Worm (Caenorhabditis elegans) whole organism, L3 larva: ENCODE results near the gene try-1.
A peak's percentile ranks its signal among the peaks of the same experiment; 100 is the strongest.

Source experiments
- R02D3.7 ChIP-seq: fragments of 150-350 bp; optimal IDR thresholded peaks from 2 replicates; lab custom pipeline; 2014; ENCODE audit warnings: missing biosample characterization, missing genetic modification characterization
- ZK546.5 ChIP-seq: sonication (generic microtip); optimal IDR thresholded peaks from 2 replicates; lab custom pipeline; 2017; ENCODE audit warnings: missing biosample characterization, missing genetic modification characterization
- aly-2 ChIP-seq: fragments of 150-350 bp; optimal IDR thresholded peaks from 2 replicates; lab custom pipeline; 2014; ENCODE audit warnings: missing biosample characterization, missing genetic modification characterization
- ama-1 ChIP-seq: fragments of 150-350 bp; optimal IDR thresholded peaks from 2 replicates; lab custom pipeline; 2018
- ceh-16 ChIP-seq: sonication (generic microtip); optimal IDR thresholded peaks from 2 replicates; lab custom pipeline; 2017; ENCODE audit warnings: missing biosample characterization, missing genetic modification characterization
- ceh-28 ChIP-seq: fragments of 150-350 bp; optimal IDR thresholded peaks from 2 replicates; lab custom pipeline; 2014; ENCODE audit warnings: missing biosample characterization, missing genetic modification reagents, missing genetic modification characterization
- ceh-82 ChIP-seq: fragments of 150-350 bp; optimal IDR thresholded peaks from 2 replicates; lab custom pipeline; 2014; ENCODE audit warnings: missing biosample characterization, missing genetic modification characterization
- daf-12 ChIP-seq: fragments of 150-350 bp; optimal IDR thresholded peaks from 2 replicates; lab custom pipeline; 2014; ENCODE audit warnings: missing biosample characterization, missing genetic modification reagents, missing genetic modification characterization
- egl-27 ChIP-seq: sonication (generic microtip); optimal IDR thresholded peaks from 4 replicates; lab custom pipeline; 2017; ENCODE audit warnings: missing biosample characterization, missing genetic modification reagents, missing genetic modification characterization
- egl-5 ChIP-seq: fragments of 150-350 bp; optimal IDR thresholded peaks from 2 replicates; lab custom pipeline; 2017; ENCODE audit warnings: missing biosample characterization, missing genetic modification reagents, missing genetic modification characterization, inconsistent platforms
- elt-1 ChIP-seq: fragments of 150-350 bp; optimal IDR thresholded peaks from 2 replicates; lab custom pipeline; 2014; ENCODE audit warnings: missing biosample characterization, missing genetic modification characterization
- elt-2 ChIP-seq: sonication (generic microtip); optimal IDR thresholded peaks from 2 replicates; lab custom pipeline; 2016; ENCODE audit warnings: missing genetic modification reagents, mild to moderate bottlenecking, missing genetic modification characterization, missing compliant biosample characterization
- elt-3 ChIP-seq, 3 experiments: fragments of 150-350 bp in 1 of 3; sonication (generic microtip) in 2 of 3; optimal IDR thresholded peaks; 2 replicates in 2 of 3; 4 replicates in 1 of 3; lab custom pipeline; 2014 to 2017; ENCODE audit warnings: missing biosample characterization in 3 of 3, missing genetic modification characterization in 3 of 3
- fkh-10 ChIP-seq: sonication (generic microtip); optimal IDR thresholded peaks from 2 replicates; lab custom pipeline; 2017; ENCODE audit warnings: missing biosample characterization, missing genetic modification reagents, missing genetic modification characterization
- fkh-2 ChIP-seq: fragments of 150-350 bp; optimal IDR thresholded peaks from 2 replicates; lab custom pipeline; 2014; ENCODE audit warnings: missing biosample characterization, missing genetic modification reagents, missing genetic modification characterization
- fos-1 ChIP-seq: fragments of 150-350 bp; optimal IDR thresholded peaks from 2 replicates; lab custom pipeline; 2014; ENCODE audit warnings: missing biosample characterization, missing genetic modification characterization
- hmg-11 ChIP-seq: sonication (generic microtip); optimal IDR thresholded peaks from 2 replicates; lab custom pipeline; 2016; ENCODE audit warnings: missing genetic modification characterization, missing compliant biosample characterization
- jun-1 ChIP-seq: fragments of 150-350 bp; optimal IDR thresholded peaks from 2 replicates; lab custom pipeline; 2014; ENCODE audit warnings: missing biosample characterization, missing genetic modification reagents, missing genetic modification characterization
- lin-39 ChIP-seq: fragments of 150-350 bp; optimal IDR thresholded peaks from 2 replicates; lab custom pipeline; 2018; ENCODE audit warnings: missing biosample characterization, missing genetic modification reagents, missing genetic modification characterization
- mml-1 ChIP-seq: fragments of 150-350 bp; sonication (generic microtip); optimal IDR thresholded peaks from 3 replicates; lab custom pipeline; 2014; ENCODE audit warnings: missing biosample characterization, missing genetic modification characterization
- nhr-11 ChIP-seq: fragments of 150-350 bp; optimal IDR thresholded peaks from 2 replicates; lab custom pipeline; 2014; ENCODE audit warnings: missing biosample characterization, missing genetic modification characterization
- nhr-12 ChIP-seq: fragments of 150-350 bp; optimal IDR thresholded peaks from 2 replicates; lab custom pipeline; 2014; ENCODE audit warnings: missing biosample characterization, missing genetic modification characterization
- nhr-23 ChIP-seq: fragments of 150-350 bp; optimal IDR thresholded peaks from 2 replicates; lab custom pipeline; 2014; ENCODE audit warnings: missing biosample characterization, missing genetic modification reagents, missing genetic modification characterization
- nhr-28 ChIP-seq: fragments of 150-350 bp; optimal IDR thresholded peaks from 2 replicates; lab custom pipeline; 2014; ENCODE audit warnings: missing biosample characterization, missing genetic modification characterization
- nhr-43 ChIP-seq: sonication (generic microtip); optimal IDR thresholded peaks from 2 replicates; lab custom pipeline; 2016; ENCODE audit warnings: mild to moderate bottlenecking, missing genetic modification characterization, missing compliant biosample characterization; ENCODE audit not compliant: poor library complexity, severe bottlenecking
- nhr-67 ChIP-seq: fragments of 150-350 bp; optimal IDR thresholded peaks from 2 replicates; lab custom pipeline; 2014; ENCODE audit warnings: missing biosample characterization, missing genetic modification characterization
- nhr-76 ChIP-seq: fragments of 150-350 bp; sonication (generic microtip); optimal IDR thresholded peaks from 5 replicates; lab custom pipeline; 2014; ENCODE audit warnings: missing biosample characterization, missing genetic modification characterization
- nhr-77 ChIP-seq: fragments of 150-350 bp; optimal IDR thresholded peaks from 2 replicates; lab custom pipeline; 2014; ENCODE audit warnings: missing biosample characterization, missing genetic modification characterization
- pqm-1 ChIP-seq: fragments of 150-350 bp; optimal IDR thresholded peaks from 2 replicates; lab custom pipeline; 2017; ENCODE audit warnings: missing biosample characterization, missing genetic modification characterization, inconsistent platforms
- sea-2 ChIP-seq: fragments of 150-350 bp; sonication (generic microtip); optimal IDR thresholded peaks from 4 replicates; lab custom pipeline; 2014; ENCODE audit warnings: missing biosample characterization, missing genetic modification reagents, missing genetic modification characterization
- skn-1 ChIP-seq: fragments of 150-350 bp; optimal IDR thresholded peaks from 2 replicates; lab custom pipeline; 2014; ENCODE audit warnings: missing biosample characterization, missing genetic modification characterization
- snpc-4 ChIP-seq: fragments of 150-350 bp; optimal IDR thresholded peaks from 2 replicates; lab custom pipeline; 2014; ENCODE audit warnings: missing biosample characterization, missing genetic modification characterization
- tbx-2 ChIP-seq: sonication (generic microtip); optimal IDR thresholded peaks from 2 replicates; lab custom pipeline; 2016; ENCODE audit warnings: mild to moderate bottlenecking, missing genetic modification characterization, missing compliant biosample characterization
- unc-39 ChIP-seq: sonication (generic microtip); optimal IDR thresholded peaks from 4 replicates; lab custom pipeline; 2017; ENCODE audit warnings: missing biosample characterization, missing genetic modification characterization
- zag-1 ChIP-seq: fragments of 150-350 bp; optimal IDR thresholded peaks from 2 replicates; lab custom pipeline; 2014; ENCODE audit warnings: missing biosample characterization, missing genetic modification characterization
- ztf-11 ChIP-seq: fragments of 150-350 bp; optimal IDR thresholded peaks from 2 replicates; lab custom pipeline; 2014; ENCODE audit warnings: missing biosample characterization, missing genetic modification characterization
- ztf-4 ChIP-seq: fragments of 150-350 bp; optimal IDR thresholded peaks from 2 replicates; lab custom pipeline; 2014; ENCODE audit warnings: missing biosample characterization, missing genetic modification characterization

The try-1 gene

ce11 chrII:4989802-4990201 lies 40.5 kb upstream of the try-1 start, which contains the start of gene T27F7.12:
Gene T27F7.12, plus strand, starts transcription at chrII:4990102.
- TF ChIP-seq nhr-77 (tag; lab: Kevin White, UChicago) = no peak
- no peak for TF ChIP-seq hmg-11
- TF ChIP-seq jun-1 (tag; lab: Kevin White, UChicago) = no peak
- TF ChIP-seq ceh-16 (tag; lab: Kevin White, UChicago) = no peak
- TF ChIP-seq daf-12 (tag; lab: Kevin White, UChicago) = no peak
- no peak for TF ChIP-seq R02D3.7 (tag; lab: Kevin White, UChicago)
- TF ChIP-seq zag-1 (tag; lab: Kevin White, UChicago) = no peak
- TF ChIP-seq ZK546.5 (tag; lab: Kevin White, UChicago) = no peak
- no peak for TF ChIP-seq nhr-23 (tag; lab: Kevin White, UChicago)
- no peak for TF ChIP-seq egl-5 (tag; lab: Kevin White, UChicago)
- TF ChIP-seq ceh-28 = no peak
- TF ChIP-seq sea-2 (GFP tag; lab: Kevin White, UChicago) = no peak
- TF ChIP-seq tbx-2 (tag; lab: Kevin White, UChicago) = no peak
- no peak for TF ChIP-seq nhr-11 (tag; lab: Kevin White, UChicago)
- no peak for TF ChIP-seq nhr-43
- no peak for TF ChIP-seq elt-2 (tag; lab: Kevin White, UChicago)

ce11 chrII:4987257-4987656 lies 37.9 kb upstream of the try-1 start:
- no peak for TF ChIP-seq unc-39 (tag; lab: Kevin White, UChicago)
- no peak for TF ChIP-seq nhr-12 (tag; lab: Kevin White, UChicago)
- TF ChIP-seq nhr-67 = no peak
- no peak for TF ChIP-seq ama-1 (lab: Kevin White, UChicago)
- TF ChIP-seq daf-12 (tag; lab: Kevin White, UChicago) = no peak
- no peak for TF ChIP-seq mml-1 (tag; lab: Kevin White, UChicago)
- no peak for TF ChIP-seq aly-2 (tag; lab: Kevin White, UChicago)
- no peak for TF ChIP-seq sea-2 (GFP tag; lab: Kevin White, UChicago)
- no peak for TF ChIP-seq elt-1 (tag; lab: Kevin White, UChicago)
- TF ChIP-seq elt-2 (tag; lab: Kevin White, UChicago) = no peak
- no peak for TF ChIP-seq ZK546.5 (tag; lab: Kevin White, UChicago)
- TF ChIP-seq, all 47 proteins: peak for 0

ce11 chrII:4986664-4987063 lies 37.3 kb upstream of the try-1 start:
- TF ChIP-seq elt-3 (tag; optimal IDR thresholded peaks at IDR 0.05; lab: Kevin White, UChicago) = no peak
- TF ChIP-seq egl-27 (tag; lab: Kevin White, UChicago) = no peak
- no peak for TF ChIP-seq nhr-12 (tag; lab: Kevin White, UChicago)
- no peak for TF ChIP-seq skn-1 (tag; lab: Kevin White, UChicago)
- no peak for TF ChIP-seq ceh-16 (tag; lab: Kevin White, UChicago)
- TF ChIP-seq nhr-77 (tag; lab: Kevin White, UChicago) = no peak
- TF ChIP-seq snpc-4 (tag; lab: Kevin White, UChicago) = no peak
- TF ChIP-seq ztf-4 (tag; lab: Kevin White, UChicago) = no peak
- no peak for TF ChIP-seq nhr-11 (tag; lab: Kevin White, UChicago)
- no peak for TF ChIP-seq nhr-28
- TF ChIP-seq nhr-76 (tag; lab: Kevin White, UChicago) = no peak
- TF ChIP-seq nhr-23 (tag; lab: Kevin White, UChicago) = no peak
- TF ChIP-seq mml-1 (tag; lab: Kevin White, UChicago) = no peak
- TF ChIP-seq fos-1 (tag; lab: Kevin White, UChicago) = no peak
- TF ChIP-seq, all 47 proteins: peak for 0

ce11 chrII:4985961-4986503 lies 36.7 kb upstream of the try-1 start:
- TF ChIP-seq ceh-82 (tag; lab: Kevin White, UChicago) = no peak
- no peak for TF ChIP-seq pqm-1
- no peak for TF ChIP-seq snpc-4 (tag; lab: Kevin White, UChicago)
- no peak for TF ChIP-seq ceh-16 (tag; lab: Kevin White, UChicago)
- TF ChIP-seq fkh-10 (GFP tag; lab: Kevin White, UChicago) = no peak
- peak; percentile 74 for TF ChIP-seq nhr-23 (tag; lab: Kevin White, UChicago)
- no peak for TF ChIP-seq ztf-11 (tag; lab: Kevin White, UChicago)
- no peak for TF ChIP-seq lin-39 (tag; lab: Kevin White, UChicago)
- no peak for TF ChIP-seq fkh-2
- no peak for TF ChIP-seq elt-3 (tag; optimal IDR thresholded peaks at IDR 0.05; lab: Kevin White, UChicago)
- peak; percentile 65 for TF ChIP-seq elt-1 (tag; lab: Kevin White, UChicago)
